Worm (Caenorhabditis elegans): ENCODE results near the gene F28H7.7.

ce11 chrV:10708346-10708745 is 45.6 kb downstream of the F28H7.7 start:
- TF ChIP-seq lin-39 (tag; optimal IDR thresholded peaks at IDR 0.05) (no peak), unc-62 (GFP tag; optimal IDR thresholded peaks at IDR 0.05) (no peak), fkh-10 (GFP tag; optimal IDR thresholded peaks at IDR 0.05) (no peak), snpc-4 (tag; optimal IDR thresholded peaks at IDR 0.05) (no peak), ceh-88 (GFP tag; IDR thresholded peaks at IDR 0.05) (no peak), skn-1 (tag; optimal IDR thresholded peaks at IDR 0.05) (no peak), zip-4 (GFP tag; optimal IDR thresholded peaks at IDR 0.05) (no peak), jun-1 (tag; optimal IDR thresholded peaks at IDR 0.05) (no peak), alr-1 (tag; optimal IDR thresholded peaks at IDR 0.05; ENCODE audit: borderline replicate concordance) (no peak), blmp-1 (tag; optimal IDR thresholded peaks at IDR 0.05) (no peak), pag-3 (tag; optimal IDR thresholded peaks at IDR 0.05; ENCODE audit: borderline replicate concordance, insufficient read depth) (no peak), lin-35 (GFP tag; optimal IDR thresholded peaks at IDR 0.05) (no peak), tbx-2 (tag; optimal IDR thresholded peaks at IDR 0.05) (no peak)

Measured in whole organism, L1 larva.